Fruit fly (Drosophila melanogaster) whole organism, embryonic: ENCODE results near the gene ppk7.

Experiments used
- Bgb ChIP-seq: fragments of 200-800 bp; sonication (Bioruptor generic); IDR thresholded peaks from 2 replicates; pipeline ENCODE4 v1.3.6; 2022; ENCODE audit warnings: missing biosample characterization, missing genetic modification characterization; ENCODE audit not compliant: partially characterized antibody
- BtbVII ChIP-seq: fragments of 200-800 bp; sonication (Bioruptor generic); optimal IDR thresholded peaks from 3 replicates; lab custom pipeline; 2017; ENCODE audit warnings: missing biosample characterization, mild to moderate bottlenecking, missing genetic modification characterization
- CG10654 ChIP-seq: fragments of 200-800 bp; sonication (Bioruptor generic); optimal IDR thresholded peaks from 2 replicates; lab custom pipeline; 2016; ENCODE audit warnings: missing biosample characterization, missing genetic modification characterization
- CG12769 ChIP-seq: fragments of 200-800 bp; sonication (Bioruptor generic); optimal IDR thresholded peaks from 2 replicates; lab custom pipeline; 2019; ENCODE audit warnings: missing biosample characterization, mild to moderate bottlenecking, missing genetic modification characterization, moderate library complexity
- CG13624 ChIP-seq: fragments of 200-800 bp; sonication (Bioruptor generic); optimal IDR thresholded peaks from 2 replicates; lab custom pipeline; 2016; ENCODE audit warnings: missing biosample characterization, missing genetic modification characterization
- CG14860 ChIP-seq: fragments of 200-800 bp; sonication (Bioruptor generic); IDR thresholded peaks from 3 replicates; pipeline ENCODE4 v1.3.6; 2022; ENCODE audit warnings: missing biosample characterization, missing genetic modification characterization; ENCODE audit not compliant: partially characterized antibody
- CG15479 ChIP-seq: fragments of 200-800 bp; sonication (Bioruptor generic); optimal IDR thresholded peaks from 3 replicates; lab custom pipeline; 2019; ENCODE audit warnings: missing biosample characterization, mild to moderate bottlenecking, missing genetic modification characterization, moderate library complexity
- CG17359 ChIP-seq: fragments of 200-800 bp; sonication (Bioruptor generic); optimal IDR thresholded peaks from 3 replicates; lab custom pipeline; 2018; ENCODE audit warnings: missing biosample characterization, mild to moderate bottlenecking, missing genetic modification characterization, moderate library complexity
- CG17385 ChIP-seq: fragments of 200-800 bp; sonication (Bioruptor generic); optimal IDR thresholded peaks from 3 replicates; lab custom pipeline; 2018; ENCODE audit warnings: missing biosample characterization, mild to moderate bottlenecking, missing genetic modification characterization
- CG18619 ChIP-seq: fragments of 200-800 bp; sonication (Bioruptor generic); optimal IDR thresholded peaks from 3 replicates; lab custom pipeline; 2017; ENCODE audit warnings: missing biosample characterization, mild to moderate bottlenecking, missing genetic modification characterization
- CG2199 ChIP-seq: fragments of 200-800 bp; sonication (Bioruptor generic); IDR thresholded peaks from 3 replicates; pipeline ENCODE4 v1.3.6; 2022; ENCODE audit warnings: missing biosample characterization, missing genetic modification characterization
- CG2875 ChIP-seq: fragments of 200-800 bp; sonication (Bioruptor generic); optimal IDR thresholded peaks from 2 replicates; lab custom pipeline; 2017; ENCODE audit warnings: missing biosample characterization, mild to moderate bottlenecking, missing genetic modification characterization, missing genetic modification reagents
- CG31365 ChIP-seq: fragments of 200-800 bp; sonication (Bioruptor generic); optimal IDR thresholded peaks from 2 replicates; lab custom pipeline; 2018; ENCODE audit warnings: missing biosample characterization, mild to moderate bottlenecking, missing genetic modification characterization
- CG32532 ChIP-seq: fragments of 200-800 bp; sonication (Bioruptor generic); IDR thresholded peaks from 2 replicates; pipeline ENCODE4 v1.3.6; 2022; ENCODE audit warnings: missing biosample characterization, missing genetic modification characterization
- CG3726 ChIP-seq: fragments of 200-800 bp; sonication (Bioruptor generic); IDR thresholded peaks from 3 replicates; pipeline ENCODE4, ENCODE4 v1.3.6; 2022; ENCODE audit warnings: missing biosample characterization, missing genetic modification characterization
- CG3995 ChIP-seq: fragments of 200-800 bp; sonication (Bioruptor generic); optimal IDR thresholded peaks from 3 replicates; lab custom pipeline; 2016; ENCODE audit warnings: missing biosample characterization, missing genetic modification characterization
- CG4617 ChIP-seq: fragments of 200-800 bp; sonication (Bioruptor generic); optimal IDR thresholded peaks from 3 replicates; lab custom pipeline; 2016; ENCODE audit warnings: missing biosample characterization, missing genetic modification characterization, borderline replicate concordance
- CG6175 ChIP-seq: fragments of 200-800 bp; sonication (Bioruptor generic); IDR thresholded peaks from 3 replicates; pipeline ENCODE4 v1.3.6; 2022; ENCODE audit warnings: missing biosample characterization, missing genetic modification characterization
- CG7271 ChIP-seq: fragments of 200-800 bp; sonication (Bioruptor generic); optimal IDR thresholded peaks from 2 replicates; lab custom pipeline; 2018; ENCODE audit warnings: missing biosample characterization, mild to moderate bottlenecking, missing genetic modification characterization, moderate library complexity
- CG7556 ChIP-seq: fragments of 200-800 bp; sonication (Bioruptor generic); optimal IDR thresholded peaks from 2 replicates; lab custom pipeline; 2017; ENCODE audit warnings: missing biosample characterization, mild to moderate bottlenecking, missing genetic modification characterization
- CG7745 ChIP-seq: fragments of 200-800 bp; sonication (Bioruptor generic); optimal IDR thresholded peaks from 2 replicates; lab custom pipeline; 2018; ENCODE audit warnings: missing biosample characterization, mild to moderate bottlenecking, missing genetic modification characterization, moderate library complexity
- CG7928 ChIP-seq: fragments of 200-800 bp; sonication (Bioruptor generic); optimal IDR thresholded peaks from 2 replicates; lab custom pipeline; 2017; ENCODE audit warnings: missing biosample characterization, mild to moderate bottlenecking, missing genetic modification characterization
- CG8281 ChIP-seq: fragments of 200-800 bp; sonication (Bioruptor generic); optimal IDR thresholded peaks from 2 replicates; lab custom pipeline; 2018; ENCODE audit warnings: missing biosample characterization, mild to moderate bottlenecking, missing genetic modification characterization, moderate library complexity
- CG8290 ChIP-seq, 3 experiments: fragments of 200-800 bp; sonication (Bioruptor generic); optimal IDR thresholded peaks; 2 replicates each; lab custom pipeline; 2016 to 2019; ENCODE audit warnings: missing biosample characterization in 3 of 3, missing genetic modification characterization in 3 of 3, mild to moderate bottlenecking in 2 of 3, moderate library complexity in 1 of 3
- CG8359 ChIP-seq: fragments of 200-800 bp; sonication (Bioruptor generic); optimal IDR thresholded peaks from 2 replicates; lab custom pipeline; 2017; ENCODE audit warnings: missing biosample characterization, mild to moderate bottlenecking, missing genetic modification characterization, borderline replicate concordance
- Camta ChIP-seq: fragments of 200-800 bp; sonication (Bioruptor generic); optimal IDR thresholded peaks from 2 replicates; lab custom pipeline; 2016; ENCODE audit warnings: missing biosample characterization, missing genetic modification characterization
- Elba2 ChIP-seq: fragments of 200-800 bp; sonication (Bioruptor generic); optimal IDR thresholded peaks from 3 replicates; lab custom pipeline; 2016; ENCODE audit warnings: missing biosample characterization, missing genetic modification characterization
- Gsc ChIP-seq: fragments of 200-800 bp; sonication (Bioruptor generic); IDR thresholded peaks from 2 replicates; pipeline ENCODE4 v1.3.6; 2022; ENCODE audit warnings: missing biosample characterization, missing genetic modification characterization
- Hmx ChIP-seq: fragments of 200-800 bp; sonication (Bioruptor generic); optimal IDR thresholded peaks from 2 replicates; lab custom pipeline; 2016; ENCODE audit warnings: missing biosample characterization, missing genetic modification characterization
- Jarid2 ChIP-seq: fragments of 200-800 bp; sonication (Bioruptor generic); optimal IDR thresholded peaks from 3 replicates; lab custom pipeline; 2017; ENCODE audit warnings: mild to moderate bottlenecking, missing biosample characterization, missing genetic modification reagents, missing genetic modification characterization
- Mes4 ChIP-seq: fragments of 200-800 bp; sonication (Bioruptor generic); optimal IDR thresholded peaks from 2 replicates; lab custom pipeline; 2016; ENCODE audit warnings: missing biosample characterization, missing genetic modification characterization
- Myb ChIP-seq: fragments of 200-800 bp; sonication (Bioruptor generic); optimal IDR thresholded peaks from 2 replicates; lab custom pipeline; 2016; ENCODE audit warnings: missing biosample characterization, missing genetic modification characterization
- NFAT ChIP-seq: fragments of 200-800 bp; sonication (Bioruptor generic); IDR thresholded peaks from 2 replicates; pipeline ENCODE4 v1.3.6; 2022; ENCODE audit warnings: missing biosample characterization, missing genetic modification characterization
- Poxn ChIP-seq: fragments of 200-800 bp; sonication (Bioruptor generic); IDR thresholded peaks from 2 replicates; pipeline ENCODE4 v1.3.6; 2022; ENCODE audit warnings: missing biosample characterization, missing genetic modification characterization
- Side ChIP-seq: fragments of 200-800 bp; sonication (Bioruptor generic); optimal IDR thresholded peaks from 2 replicates; lab custom pipeline; 2016; ENCODE audit warnings: missing biosample characterization, missing genetic modification characterization
- YL-1 ChIP-seq: fragments of 200-800 bp; sonication (Bioruptor generic); optimal IDR thresholded peaks from 3 replicates; lab custom pipeline; 2017; ENCODE audit warnings: missing biosample characterization, mild to moderate bottlenecking, missing genetic modification characterization
- ab ChIP-seq: fragments of 200-800 bp; sonication (Bioruptor generic); optimal IDR thresholded peaks from 2 replicates; lab custom pipeline; 2016; ENCODE audit warnings: missing biosample characterization, missing genetic modification characterization
- az2 ChIP-seq: fragments of 200-800 bp; sonication (Bioruptor generic); optimal IDR thresholded peaks from 3 replicates; lab custom pipeline; 2016; ENCODE audit warnings: missing biosample characterization, missing genetic modification characterization
- bbx ChIP-seq: fragments of 200-800 bp; sonication (Bioruptor generic); IDR thresholded peaks from 2 replicates; pipeline ENCODE4 v1.3.6; 2022; ENCODE audit warnings: missing biosample characterization, missing genetic modification characterization; ENCODE audit not compliant: partially characterized antibody
- caup ChIP-seq: fragments of 200-800 bp; sonication (Bioruptor generic); optimal IDR thresholded peaks from 3 replicates; lab custom pipeline; 2017; ENCODE audit warnings: missing biosample characterization, mild to moderate bottlenecking, missing genetic modification characterization, moderate library complexity; ENCODE audit not compliant: severe bottlenecking
- chn ChIP-seq: fragments of 200-800 bp; sonication (Bioruptor generic); optimal IDR thresholded peaks from 2 replicates; lab custom pipeline; 2016; ENCODE audit warnings: missing biosample characterization, missing genetic modification characterization
- cwo ChIP-seq: fragments of 200-800 bp; sonication (Bioruptor generic); optimal IDR thresholded peaks from 3 replicates; lab custom pipeline; 2017; ENCODE audit warnings: missing biosample characterization, missing genetic modification characterization, mild to moderate bottlenecking, moderate library complexity, missing genetic modification reagents
- dimm ChIP-seq: fragments of 200-800 bp; sonication (Bioruptor generic); IDR thresholded peaks from 2 replicates; pipeline ENCODE4 v1.3.6; 2022; ENCODE audit warnings: missing biosample characterization, missing genetic modification characterization
- ham ChIP-seq: fragments of 200-800 bp; sonication (Bioruptor generic); IDR thresholded peaks from 2 replicates; pipeline ENCODE4 v1.3.6; 2022; ENCODE audit warnings: missing biosample characterization, missing genetic modification characterization
- lab ChIP-seq: fragments of 200-800 bp; sonication (Bioruptor generic); optimal IDR thresholded peaks from 3 replicates; lab custom pipeline; 2017; ENCODE audit warnings: missing biosample characterization, missing genetic modification characterization, mild to moderate bottlenecking, moderate library complexity, missing genetic modification reagents
- lov ChIP-seq, 2 experiments: fragments of 200-800 bp in 1 of 2; fragments of >200 bp in 1 of 2; sonication (Bioruptor generic) in 1 of 2; IDR thresholded peaks in 1 of 2; optimal IDR thresholded peaks in 1 of 2; 2 replicates in 1 of 2; 3 replicates in 1 of 2; pipeline versions ENCODE4 v1.3.6 to Lab custom; 2017 to 2022; ENCODE audit warnings: missing biosample characterization in 1 of 2, missing genetic modification characterization in 1 of 2
- mld ChIP-seq: fragments of 200-800 bp; sonication (Bioruptor generic); IDR thresholded peaks from 3 replicates; pipeline ENCODE4 v1.3.6; 2022; ENCODE audit warnings: missing biosample characterization, missing genetic modification characterization; ENCODE audit not compliant: partially characterized antibody
- p53 ChIP-seq: fragments of 200-800 bp; sonication (Bioruptor generic); optimal IDR thresholded peaks from 2 replicates; lab custom pipeline; 2016; ENCODE audit warnings: missing biosample characterization, missing genetic modification characterization
- zf30C ChIP-seq: fragments of 200-800 bp; sonication (Bioruptor generic); optimal IDR thresholded peaks from 3 replicates; lab custom pipeline; 2018; ENCODE audit warnings: missing biosample characterization, mild to moderate bottlenecking, missing genetic modification characterization

The ppk7 gene

DNA sequence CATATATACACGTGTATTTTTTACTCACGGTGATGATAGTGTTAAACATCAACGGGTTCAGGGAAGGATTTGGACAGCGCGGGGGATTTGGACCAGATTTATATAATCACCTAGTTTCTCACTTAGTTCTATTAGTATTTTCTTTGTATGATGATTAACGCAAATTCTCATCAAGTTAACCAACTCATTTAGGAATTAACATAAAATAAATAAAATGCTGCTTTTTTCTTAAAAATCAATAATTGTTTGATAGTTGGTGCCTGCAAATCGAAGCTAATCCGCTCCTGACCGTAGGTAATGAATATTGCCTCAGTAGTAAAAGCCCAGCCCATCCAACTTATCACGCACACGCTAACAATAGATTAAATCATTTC is 2.3 kb downstream of the ppk7 start (continued):
- TF ChIP-seq YL-1 (GFP tag; lab: Kevin White, UChicago): no peak
- TF ChIP-seq CG3726 (GFP tag; lab: Robert Waterston, UW): peak; percentile 78; the same call in 2 of the 3 replicates
- TF ChIP-seq CG10654 (GFP tag; lab: Kevin White, UChicago): peak; percentile 72
- TF ChIP-seq bbx (GFP tag; lab: Robert Waterston, UW): no peak
- TF ChIP-seq CG7556 (GFP tag; lab: Kevin White, UChicago): peak; percentile 77
- no peak for TF ChIP-seq CG15479 (GFP tag; lab: Kevin White, UChicago)
- TF ChIP-seq chn (GFP tag; lab: Kevin White, UChicago): peak; percentile 65
- no peak for TF ChIP-seq CG7745 (tag; lab: Kevin White, UChicago)
- no peak for TF ChIP-seq CG8359 (GFP tag; lab: Kevin White, UChicago)
- no peak for TF ChIP-seq Elba2 (GFP tag; lab: Kevin White, UChicago)
- no peak for TF ChIP-seq CG7271
- TF ChIP-seq CG17385: peak; percentile 71
- peak; percentile 98 for TF ChIP-seq cwo (GFP tag; lab: Kevin White, UChicago)
- peak; percentile 57; the same call in 2 of the 3 replicates for TF ChIP-seq CG6175
- TF ChIP-seq CG3995: peak; percentile 44
- TF ChIP-seq CG31365 (tag; lab: Kevin White, UChicago): peak; percentile 14
- peak; percentile 38 for TF ChIP-seq CG4617 (GFP tag; lab: Kevin White, UChicago)
- peak; percentile 64 for TF ChIP-seq Camta (GFP tag; lab: Kevin White, UChicago)
- peak; percentile 54 for TF ChIP-seq Side (GFP tag; lab: Kevin White, UChicago)
- TF ChIP-seq CG2875 (GFP tag; lab: Kevin White, UChicago): no peak
- TF ChIP-seq ham (GFP tag; lab: Robert Waterston, UW): peak; percentile 51; the same call in 1 of the 2 replicates
- TF ChIP-seq CG13624 (GFP tag; lab: Kevin White, UChicago): peak; percentile 86
- TF ChIP-seq Myb (GFP tag; lab: Kevin White, UChicago): peak; percentile 68
- peak; percentile 84 for TF ChIP-seq CG17359
- TF ChIP-seq zf30C (GFP tag; lab: Kevin White, UChicago): no peak
- TF ChIP-seq CG32532: peak; percentile 87
- peak; percentile 33 for TF ChIP-seq CG8290 (GFP tag; optimal IDR thresholded peaks at IDR 0.05; lab: Kevin White, UChicago)
- TF ChIP-seq CG8290 (tag; optimal IDR thresholded peaks at IDR 0.05; lab: Kevin White, UChicago): no peak
- TF ChIP-seq CG14860: no peak
- peak; percentile 52 for TF ChIP-seq CG7928
- peak; percentile 57 for TF ChIP-seq Bgb (GFP tag; lab: Robert Waterston, UW)
- TF ChIP-seq BtbVII (GFP tag; lab: Kevin White, UChicago): peak; percentile 83
- TF ChIP-seq dimm (GFP tag; lab: Robert Waterston, UW): peak; percentile 71
- peak; percentile 84 for TF ChIP-seq caup
- peak; percentile 85 for TF ChIP-seq CG12769 (tag; lab: Kevin White, UChicago)
- peak; percentile 60 for TF ChIP-seq CG8281 (tag; lab: Kevin White, UChicago)
- peak; percentile 69 for TF ChIP-seq Poxn (GFP tag; lab: Robert Waterston, UW)
- peak; percentile 11 for TF ChIP-seq ab (GFP tag; lab: Kevin White, UChicago)
- peak; percentile 82 for TF ChIP-seq CG18619
- TF ChIP-seq mld (GFP tag; lab: Robert Waterston, UW): no peak
- peak; percentile 65 for TF ChIP-seq NFAT (GFP tag; lab: Robert Waterston, UW)
- peak; percentile 16 for TF ChIP-seq Mes4 (GFP tag; lab: Kevin White, UChicago)
- peak; percentile 68 for TF ChIP-seq az2 (GFP tag; lab: Kevin White, UChicago)
- peak; percentile 61 for TF ChIP-seq Jarid2 (GFP tag; lab: Kevin White, UChicago)
- no peak for TF ChIP-seq lov (optimal IDR thresholded peaks at IDR 0.05; lab: Kevin White, UChicago)
- TF ChIP-seq lov (GFP tag; IDR thresholded peaks at IDR 0.05; lab: Robert Waterston, UW): no peak
- TF ChIP-seq lab (GFP tag; lab: Kevin White, UChicago): peak; percentile 93
- TF ChIP-seq p53: peak; percentile 38
- peak; percentile 63 for TF ChIP-seq Gsc (GFP tag; lab: Robert Waterston, UW)
- TF ChIP-seq CG2199: no peak
- peak; percentile 78 for TF ChIP-seq Hmx
